Fruit fly (Drosophila melanogaster) ovary, adult (tissue): Measurements from ENCODE around the gene fliI.

Experiments
- CG17801 ChIP-seq: fragments of 200-800 bp; optimal IDR thresholded peaks from 2 replicates; lab custom pipeline; 2019; ENCODE audit warnings: missing biosample characterization, mild to moderate bottlenecking, missing genetic modification characterization, moderate library complexity; ENCODE audit not compliant: partially characterized antibody

Gene fliI

DNA sequence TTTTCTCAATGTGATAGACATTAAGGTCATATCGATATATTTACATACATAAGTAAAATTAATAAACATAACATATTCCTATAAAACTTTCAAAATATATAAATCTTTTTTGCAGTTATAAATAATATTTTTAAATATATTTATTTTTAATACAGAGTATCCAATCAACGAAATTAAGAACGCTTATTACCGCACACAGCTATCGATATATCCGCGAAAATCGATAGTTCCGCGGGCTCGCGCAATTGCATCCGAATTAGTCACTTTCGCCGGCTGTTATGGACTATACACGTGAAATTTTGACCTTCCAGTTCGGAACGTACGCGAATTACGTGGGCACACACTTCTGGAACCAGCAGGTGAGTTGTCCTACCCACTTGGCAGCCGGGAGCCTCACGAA lies 49.2 kb downstream of the fliI start, which contains the start of gene mst:
Gene mst (plus strand): TSS at position 244 of the 400 bp plus-strand sequence.
- TF ChIP-seq CG17801: no peak
